Worm (Caenorhabditis elegans) whole organism, early embryonic: ENCODE results near the gene srw-60.

Experiments used
- B0310.2 ChIP-seq: sonication (generic microtip); optimal IDR thresholded peaks from 2 replicates; lab custom pipeline; 2016; ENCODE audit warnings: mild to moderate bottlenecking, missing genetic modification characterization, missing compliant biosample characterization
- F13C5.2 ChIP-seq: sonication (generic microtip); optimal IDR thresholded peaks from 2 replicates; lab custom pipeline; 2017; ENCODE audit warnings: mild to moderate bottlenecking, missing genetic modification characterization, inconsistent platforms, missing compliant biosample characterization
- aly-1 ChIP-seq: sonication (generic microtip); optimal IDR thresholded peaks from 2 replicates; lab custom pipeline; 2016; ENCODE audit warnings: missing genetic modification characterization, missing compliant biosample characterization
- ama-1 ChIP-seq: fragments of 150-350 bp; optimal IDR thresholded peaks from 2 replicates; lab custom pipeline; 2014
- ceh-13 ChIP-seq: fragments of 200-800 bp; sonication (Bioruptor generic); optimal IDR thresholded peaks from 2 replicates; lab custom pipeline; 2018; ENCODE audit warnings: mild to moderate bottlenecking, missing genetic modification characterization, missing compliant biosample characterization
- ceh-36 ChIP-seq: sonication (generic microtip); optimal IDR thresholded peaks from 2 replicates; lab custom pipeline; 2016; ENCODE audit warnings: missing genetic modification characterization, inconsistent platforms, missing compliant biosample characterization
- ets-7 ChIP-seq: sonication (generic microtip); optimal IDR thresholded peaks from 2 replicates; lab custom pipeline; 2016; ENCODE audit warnings: missing genotype, missing genetic modification characterization, missing compliant biosample characterization
- flt-1 ChIP-seq: fragments of 200-800 bp; sonication (Bioruptor generic); IDR thresholded peaks from 2 replicates; pipeline ENCODE4 v1.3.6; 2022; ENCODE audit warnings: missing genetic modification characterization, missing compliant biosample characterization
- hmbx-1 ChIP-seq: sonication (generic microtip); optimal IDR thresholded peaks from 2 replicates; lab custom pipeline; 2016; ENCODE audit warnings: mild to moderate bottlenecking, missing genetic modification characterization, missing compliant biosample characterization
- hmg-4 ChIP-seq: fragments of 200-800 bp; sonication (Bioruptor generic); optimal IDR thresholded peaks from 2 replicates; lab custom pipeline; 2018; ENCODE audit warnings: mild to moderate bottlenecking, missing genetic modification characterization, missing compliant biosample characterization
- hnd-1 ChIP-seq: sonication (generic microtip); optimal IDR thresholded peaks from 2 replicates; lab custom pipeline; 2016; ENCODE audit warnings: missing genetic modification characterization, missing compliant biosample characterization
- pes-1 ChIP-seq: fragments of 200-800 bp; sonication (Bioruptor generic); IDR thresholded peaks from 2 replicates; pipeline ENCODE4 v1.3.6; 2022; ENCODE audit warnings: missing genetic modification reagents, missing genetic modification characterization, missing compliant biosample characterization
- scrt-1 ChIP-seq: fragments of 200-800 bp; sonication (Bioruptor generic); IDR thresholded peaks from 2 replicates; pipeline ENCODE4 v1.3.6; 2022; ENCODE audit warnings: missing genetic modification characterization, missing compliant biosample characterization
- sea-1 ChIP-seq: fragments of 200-800 bp; sonication (Bioruptor generic); conservative IDR thresholded peaks from 2 replicates; pipeline ENCODE4 v1.3.6; 2022; ENCODE audit warnings: missing genetic modification characterization, missing compliant biosample characterization
- tbx-11 ChIP-seq: fragments of 200-800 bp; sonication (Bioruptor generic); IDR thresholded peaks from 2 replicates; pipeline ENCODE4 v1.3.6; 2022; ENCODE audit warnings: missing genetic modification characterization, missing compliant biosample characterization
- tra-4 ChIP-seq: sonication (generic microtip); optimal IDR thresholded peaks from 2 replicates; lab custom pipeline; 2017; ENCODE audit warnings: missing genetic modification characterization, missing compliant biosample characterization

Gene srw-60

DNA sequence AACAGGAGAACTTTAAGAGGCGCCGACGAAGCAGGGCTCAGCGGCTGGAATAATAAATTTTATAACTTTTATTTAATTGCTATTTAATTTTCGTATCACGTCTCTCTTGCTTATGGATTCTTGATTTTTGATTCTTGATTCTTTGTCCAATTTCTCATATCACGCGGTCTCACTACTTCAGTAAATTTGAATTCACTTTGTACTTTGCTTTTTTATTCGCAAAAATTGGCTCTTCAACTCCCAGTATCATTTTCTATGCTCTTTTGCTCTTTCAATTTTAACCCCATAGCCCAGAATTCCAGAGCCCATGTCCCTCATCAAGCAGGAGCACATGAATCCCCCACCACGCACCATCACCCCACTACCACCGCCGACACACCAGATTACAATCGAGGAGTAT, 43.8 kb downstream of the srw-60 start, which contains the start of gene lido-10:
Gene lido-10, plus strand, starts transcription at position 301 of the 400 bp plus-strand sequence.
- TF ChIP-seq ama-1 (lab: Kevin White, UChicago), result no peak

DNA sequence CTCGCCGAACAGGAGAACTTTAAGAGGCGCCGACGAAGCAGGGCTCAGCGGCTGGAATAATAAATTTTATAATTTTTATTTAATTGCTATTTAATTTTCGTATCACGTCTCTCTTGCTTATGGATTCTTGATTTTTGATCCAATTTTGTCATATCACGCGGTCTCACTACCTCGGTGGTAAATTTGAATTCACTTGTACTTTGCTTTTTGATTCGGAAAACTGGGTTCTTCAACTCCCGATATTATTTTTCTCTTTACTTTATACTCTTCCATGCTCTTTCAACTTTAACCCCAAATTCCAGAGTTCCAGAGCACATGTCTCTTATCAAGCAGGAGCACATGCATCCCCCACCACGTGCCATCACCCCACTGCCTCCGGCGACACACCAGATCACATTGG, 45.3 kb downstream of the srw-60 start, which contains the start of gene lido-11:
Gene lido-11, plus strand, starts transcription at position 301 of the 400 bp plus-strand sequence.
- TF ChIP-seq flt-1 (no peak), ceh-36 (tag; lab: Kevin White, UChicago) (no peak), sea-1 (no peak), scrt-1 (GFP tag; lab: Robert Waterston, UW) (no peak), ceh-13 (no peak), ets-7 (tag; lab: Kevin White, UChicago) (no peak), hnd-1 (tag; lab: Kevin White, UChicago) (no peak), ama-1 (lab: Kevin White, UChicago) (no peak), pes-1 (GFP tag; lab: Robert Waterston, UW) (no peak), hmg-4 (GFP tag; lab: Kevin White, UChicago) (no peak), tbx-11 (GFP tag; lab: Robert Waterston, UW) (no peak)

DNA sequence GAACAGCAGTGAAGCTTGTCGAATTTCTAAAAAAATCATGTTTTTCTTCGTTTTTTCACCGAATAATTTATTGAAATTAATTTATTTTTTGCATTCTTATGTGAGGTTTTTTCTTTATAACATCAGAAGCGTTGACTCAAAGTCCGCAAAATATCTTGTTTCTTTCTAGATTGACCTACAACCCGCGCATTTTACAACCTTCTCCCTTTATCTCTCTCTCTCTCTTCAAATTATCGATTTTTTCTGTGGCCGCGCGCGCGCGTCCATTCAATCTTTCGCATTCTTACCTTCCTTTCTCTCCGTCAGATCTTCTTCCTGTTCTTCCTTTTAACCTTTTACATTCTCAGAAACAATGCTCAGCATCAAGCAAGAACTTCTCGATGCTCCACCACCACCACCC, 47.1 kb downstream of the srw-60 start, which contains the start of gene lido-12:
Gene lido-12, plus strand, starts transcription at position 301 of the 400 bp plus-strand sequence.
- no peak for TF ChIP-seq tbx-11 (GFP tag; lab: Robert Waterston, UW)
- no peak for TF ChIP-seq flt-1
- TF ChIP-seq hmbx-1 (tag; lab: Kevin White, UChicago), result no peak
- no peak for TF ChIP-seq ceh-13
- no peak for TF ChIP-seq B0310.2 (tag; lab: Kevin White, UChicago)

DNA sequence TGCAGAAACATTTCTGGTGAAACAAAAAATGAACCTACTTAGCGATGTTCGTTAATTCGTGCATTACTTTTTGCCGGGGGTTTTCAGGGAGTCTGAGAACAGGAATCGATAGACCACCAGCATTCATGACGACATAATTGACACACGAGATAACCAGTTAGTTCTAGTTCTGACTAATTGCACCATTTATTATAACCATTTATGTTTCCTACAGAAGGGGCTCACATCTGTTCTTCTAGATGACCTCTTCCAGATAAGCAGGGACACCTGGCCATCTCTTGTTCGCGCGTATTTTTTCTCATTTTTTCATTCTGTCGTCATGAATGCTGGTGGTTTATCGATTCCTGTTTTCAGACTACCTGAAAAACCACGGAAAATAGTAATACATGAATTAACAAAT, 50.0 kb downstream of the srw-60 start, which contains the start of gene sdz-5:
Gene sdz-5, plus strand, starts transcription at position 301 of the 400 bp plus-strand sequence.
- no peak for TF ChIP-seq hmg-4 (GFP tag; lab: Kevin White, UChicago)
- TF ChIP-seq pes-1 (GFP tag; lab: Robert Waterston, UW), result no peak
- TF ChIP-seq tbx-11 (GFP tag; lab: Robert Waterston, UW), result no peak
- TF ChIP-seq ceh-13, result no peak
- TF ChIP-seq aly-1 (tag; lab: Kevin White, UChicago), result no peak
- TF ChIP-seq F13C5.2 (tag; lab: Kevin White, UChicago), result no peak
- no peak for TF ChIP-seq ets-7 (tag; lab: Kevin White, UChicago)
- TF ChIP-seq ceh-36 (tag; lab: Kevin White, UChicago), result no peak
- TF ChIP-seq ama-1 (lab: Kevin White, UChicago), result no peak
- no peak for TF ChIP-seq tra-4 (tag; lab: Kevin White, UChicago)
- TF ChIP-seq hnd-1 (tag; lab: Kevin White, UChicago), result no peak
